Fruit fly (Drosophila melanogaster): ENCODE measurements around the gene nAChRalpha4.

dm6 chr3L:23174146-23174545, 32.3 kb upstream of the nAChRalpha4 start, which contains the start of gene CG34031:
- TF ChIP-seq MTF-1 (GFP tag; optimal IDR thresholded peaks at IDR 0.05; ENCODE audit: borderline replicate concordance) = no peak
- no peak for TF ChIP-seq CG7928 (GFP tag; optimal IDR thresholded peaks at IDR 0.05)
- no peak for TF ChIP-seq Doc3 (GFP tag; IDR thresholded peaks at IDR 0.05; ENCODE audit: partially characterized antibody)
- no peak for TF ChIP-seq CG10321 (GFP tag; IDR thresholded peaks at IDR 0.05)
- no peak for TF ChIP-seq Hr78 (GFP tag; optimal IDR thresholded peaks at IDR 0.05)
- TF ChIP-seq CG14667 (GFP tag; IDR thresholded peaks at IDR 0.05) = no peak
- TF ChIP-seq Dad (GFP tag; optimal IDR thresholded peaks at IDR 0.05) = no peak
- TF ChIP-seq Camta (GFP tag; optimal IDR thresholded peaks at IDR 0.05) = no peak
- TF ChIP-seq vnd (GFP tag; IDR thresholded peaks at IDR 0.05; ENCODE audit: partially characterized antibody) = no peak
- TF ChIP-seq Dref (GFP tag; IDR thresholded peaks at IDR 0.05) = no peak
- no peak for TF ChIP-seq CG14860 (GFP tag; IDR thresholded peaks at IDR 0.05; ENCODE audit: partially characterized antibody)
